Fruit fly (Drosophila melanogaster) whole organism: ENCODE results near the gene LIMK1.

Experiments
- CG8478 ChIP-seq: fragments of >200 bp; optimal IDR thresholded peaks from 2 replicates; lab custom pipeline; 2018; ENCODE audit warnings: inconsistent platforms
- Dll ChIP-seq: fragments of >200 bp; optimal IDR thresholded peaks from 2 replicates; lab custom pipeline; 2017
- EcR ChIP-seq, 2 experiments: fragments of >200 bp; optimal IDR thresholded peaks; 2 replicates each; lab custom pipeline; 2017; ENCODE audit warnings: missing biosample characterization in 2 of 2, missing genetic modification characterization in 2 of 2, missing genetic modification reagents in 2 of 2
- pan ChIP-seq: fragments of >200 bp; optimal IDR thresholded peaks from 2 replicates; lab custom pipeline; 2017
- psq ChIP-seq: fragments of >200 bp; optimal IDR thresholded peaks from 2 replicates; lab custom pipeline; 2017
- usp ChIP-seq: fragments of >200 bp; optimal IDR thresholded peaks from 2 replicates; lab custom pipeline; 2017; ENCODE audit warnings: missing biosample characterization, missing genetic modification characterization, mixed read lengths

DNA sequence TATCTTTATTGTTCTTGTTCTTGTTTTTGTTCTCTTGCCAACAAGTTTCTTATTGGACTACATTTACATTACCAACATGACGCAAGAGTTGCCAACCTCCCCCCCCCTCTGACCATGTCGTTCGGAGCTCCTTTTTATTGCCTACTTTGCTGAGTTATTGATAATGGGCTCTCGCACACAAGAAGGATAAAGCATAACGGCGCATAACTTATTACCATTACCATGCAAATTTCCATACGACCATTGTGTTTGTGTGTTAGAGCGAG lies 40.1 kb upstream of the LIMK1 start:
- no peak for TF ChIP-seq usp (GFP tag; lab: Kevin White, UChicago)
- TF ChIP-seq Dll (lab: Kevin White, UChicago), result no peak
- TF ChIP-seq pan (lab: Kevin White, UChicago), result no peak
- TF ChIP-seq psq, result no peak
- TF ChIP-seq EcR (GFP tag; optimal IDR thresholded peaks at IDR 0.05; lab: Kevin White, UChicago), result no peak
- TF ChIP-seq CG8478 (lab: Kevin White, UChicago), result no peak
